Worm (Caenorhabditis elegans) whole organism, early embryonic: ENCODE data around the gene str-47.

Experiments used
- F13C5.2 ChIP-seq: sonication (generic microtip); optimal IDR thresholded peaks from 2 replicates; lab custom pipeline; 2017; ENCODE audit warnings: mild to moderate bottlenecking, missing genetic modification characterization, inconsistent platforms, missing compliant biosample characterization
- ama-1 ChIP-seq: fragments of 150-350 bp; optimal IDR thresholded peaks from 2 replicates; lab custom pipeline; 2014

- no peak for TF ChIP-seq ama-1
- TF ChIP-seq F13C5.2 (tag; lab: Kevin White, UChicago): no peak
These were observed 20.9 kb upstream of the str-47 start, which contains the start of gene grsp-4 for ce11 chrV:7624652-7625051.
